Worm (Caenorhabditis elegans): ENCODE measurements around the gene his-5.

- no peak for TF ChIP-seq ref-1 (GFP tag; conservative IDR thresholded peaks at IDR 0.05)
- no peak for TF ChIP-seq ztf-29 (GFP tag; IDR thresholded peaks at IDR 0.05)
- TF ChIP-seq ztf-23 (GFP tag; IDR thresholded peaks at IDR 0.05): no peak
- TF ChIP-seq klf-2 (GFP tag; conservative IDR thresholded peaks at IDR 0.05): no peak
- no peak for TF ChIP-seq cog-1 (tag; optimal IDR thresholded peaks at IDR 0.05)
- TF ChIP-seq flt-1 (GFP tag; IDR thresholded peaks at IDR 0.05): no peak
- no peak for TF ChIP-seq tab-1 (GFP tag; IDR thresholded peaks at IDR 0.05)
- TF ChIP-seq med-1 (GFP tag; optimal IDR thresholded peaks at IDR 0.05; ENCODE audit: insufficient read depth): no peak
Observed at ce11 chrV:8520846-8521553, 14.0 kb upstream of the his-5 start, which contains the start of the genes F45F2.11 and otpl-7.

All from whole organism, midembryonic.